Fruit fly (Drosophila melanogaster) whole organism, embryonic: ENCODE measurements around the gene e.

ENCODE experiments used
- ATbp ChIP-seq: fragments of 200-800 bp; sonication (Bioruptor generic); optimal IDR thresholded peaks from 2 replicates; lab custom pipeline; 2017; ENCODE audit warnings: missing biosample characterization, mild to moderate bottlenecking, missing genetic modification characterization, missing genetic modification reagents
- Awh ChIP-seq: fragments of 200-800 bp; sonication (Bioruptor generic); IDR thresholded peaks from 2 replicates; pipeline ENCODE4, ENCODE4 v1.3.6; 2022; ENCODE audit warnings: missing biosample characterization, missing genetic modification characterization
- CG10565 ChIP-seq: fragments of 200-800 bp; sonication (Bioruptor generic); optimal IDR thresholded peaks from 3 replicates; lab custom pipeline; 2016; ENCODE audit warnings: missing biosample characterization, mild to moderate bottlenecking, missing genetic modification characterization
- CG10959 ChIP-seq: fragments of 200-800 bp; sonication (Bioruptor generic); IDR thresholded peaks from 2 replicates; pipeline ENCODE4 v1.3.6; 2022; ENCODE audit warnings: missing biosample characterization, missing genetic modification characterization
- CG12071 ChIP-seq: fragments of 200-800 bp; sonication (Bioruptor generic); optimal IDR thresholded peaks from 3 replicates; lab custom pipeline; 2018; ENCODE audit warnings: missing biosample characterization, mild to moderate bottlenecking, missing genetic modification characterization
- CG12219 ChIP-seq: fragments of 200-800 bp; sonication (Bioruptor generic); optimal IDR thresholded peaks from 3 replicates; lab custom pipeline; 2018; ENCODE audit warnings: missing biosample characterization, mild to moderate bottlenecking, missing genetic modification characterization
- CG12236 ChIP-seq: fragments of 200-800 bp; sonication (Bioruptor generic); optimal IDR thresholded peaks from 2 replicates; lab custom pipeline; 2016; ENCODE audit warnings: missing biosample characterization, missing genetic modification characterization
- CG12299 ChIP-seq: fragments of 200-800 bp; sonication (Bioruptor generic); optimal IDR thresholded peaks from 2 replicates; lab custom pipeline; 2018; ENCODE audit warnings: missing biosample characterization, mild to moderate bottlenecking, missing genetic modification characterization
- CG1233 ChIP-seq: fragments of 200-800 bp; sonication (Bioruptor generic); optimal IDR thresholded peaks from 4 replicates; lab custom pipeline; 2018; ENCODE audit warnings: missing biosample characterization, mild to moderate bottlenecking, missing genetic modification characterization
- CG12769 ChIP-seq: fragments of 200-800 bp; sonication (Bioruptor generic); optimal IDR thresholded peaks from 2 replicates; lab custom pipeline; 2019; ENCODE audit warnings: missing biosample characterization, mild to moderate bottlenecking, missing genetic modification characterization, moderate library complexity
- CG14441 ChIP-seq: fragments of 200-800 bp; sonication (Bioruptor generic); IDR thresholded peaks from 2 replicates; pipeline ENCODE4 v1.3.6; 2022; ENCODE audit warnings: missing biosample characterization, missing genetic modification characterization
- CG14710 ChIP-seq: fragments of 200-800 bp; sonication (Bioruptor generic); optimal IDR thresholded peaks from 3 replicates; lab custom pipeline; 2019; ENCODE audit warnings: missing biosample characterization, mild to moderate bottlenecking, missing genetic modification characterization, moderate library complexity
- CG17385 ChIP-seq: fragments of 200-800 bp; sonication (Bioruptor generic); optimal IDR thresholded peaks from 3 replicates; lab custom pipeline; 2018; ENCODE audit warnings: missing biosample characterization, mild to moderate bottlenecking, missing genetic modification characterization
- CG17829 ChIP-seq: fragments of 200-800 bp; optimal IDR thresholded peaks from 2 replicates; lab custom pipeline; 2019; ENCODE audit warnings: missing biosample characterization, mild to moderate bottlenecking, missing genetic modification characterization, moderate library complexity
- CG2678 ChIP-seq: fragments of 200-800 bp; sonication (Bioruptor generic); optimal IDR thresholded peaks from 3 replicates; lab custom pipeline; 2019; ENCODE audit warnings: missing biosample characterization, mild to moderate bottlenecking, missing genetic modification characterization, moderate library complexity
- CG31365 ChIP-seq: fragments of 200-800 bp; sonication (Bioruptor generic); optimal IDR thresholded peaks from 2 replicates; lab custom pipeline; 2018; ENCODE audit warnings: missing biosample characterization, mild to moderate bottlenecking, missing genetic modification characterization
- CG4328 ChIP-seq: fragments of 200-800 bp; sonication (Bioruptor generic); optimal IDR thresholded peaks from 3 replicates; lab custom pipeline; 2017; ENCODE audit warnings: missing biosample characterization, missing genetic modification reagents, missing genetic modification characterization
- CG5953 ChIP-seq: fragments of 200-800 bp; sonication (Bioruptor generic); IDR thresholded peaks from 2 replicates; pipeline ENCODE4 v1.3.6; 2022; ENCODE audit warnings: missing biosample characterization, missing genetic modification characterization
- CG7745 ChIP-seq: fragments of 200-800 bp; sonication (Bioruptor generic); optimal IDR thresholded peaks from 2 replicates; lab custom pipeline; 2018; ENCODE audit warnings: missing biosample characterization, mild to moderate bottlenecking, missing genetic modification characterization, moderate library complexity
- CG8388 ChIP-seq: fragments of 200-800 bp; sonication (Bioruptor generic); optimal IDR thresholded peaks from 2 replicates; lab custom pipeline; 2019; ENCODE audit warnings: missing biosample characterization, mild to moderate bottlenecking, missing genetic modification characterization, moderate library complexity
- CrebB ChIP-seq: fragments of 200-800 bp; sonication (Bioruptor generic); optimal IDR thresholded peaks from 3 replicates; lab custom pipeline; 2018; ENCODE audit warnings: missing biosample characterization, mild to moderate bottlenecking, missing genetic modification characterization
- Dip2 ChIP-seq: fragments of 200-800 bp; sonication (Bioruptor generic); IDR thresholded peaks from 2 replicates; pipeline ENCODE4 v1.3.6; 2022; ENCODE audit warnings: missing biosample characterization, missing genetic modification characterization
- Fer3 ChIP-seq: fragments of 200-800 bp; sonication (Bioruptor generic); optimal IDR thresholded peaks from 2 replicates; lab custom pipeline; 2018; ENCODE audit warnings: missing biosample characterization, mild to moderate bottlenecking, missing genetic modification characterization, moderate library complexity
- GATAe ChIP-seq: fragments of 200-800 bp; sonication (Bioruptor generic); conservative IDR thresholded peaks from 2 replicates; pipeline ENCODE4 v1.3.6; 2022; ENCODE audit warnings: missing biosample characterization, missing genetic modification characterization
- Nf-YB ChIP-seq: fragments of 200-800 bp; sonication (Bioruptor generic); optimal IDR thresholded peaks from 3 replicates; lab custom pipeline; 2019; ENCODE audit warnings: missing biosample characterization, mild to moderate bottlenecking, missing genetic modification characterization, moderate library complexity
- Nf-YC ChIP-seq: fragments of 200-800 bp; optimal IDR thresholded peaks from 3 replicates; lab custom pipeline; 2019; ENCODE audit warnings: missing biosample characterization, mild to moderate bottlenecking, missing genetic modification characterization, moderate library complexity
- Ravus ChIP-seq: fragments of 200-800 bp; sonication (Bioruptor generic); IDR thresholded peaks from 2 replicates; pipeline ENCODE4 v1.3.6; 2022; ENCODE audit warnings: missing biosample characterization, missing genetic modification characterization
- Sox100B ChIP-seq: fragments of 200-800 bp; sonication (Bioruptor generic); optimal IDR thresholded peaks from 3 replicates; lab custom pipeline; 2018; ENCODE audit warnings: missing biosample characterization, mild to moderate bottlenecking, missing genetic modification characterization
- TFAM ChIP-seq: fragments of 200-800 bp; sonication (Bioruptor generic); optimal IDR thresholded peaks from 2 replicates; lab custom pipeline; 2017; ENCODE audit warnings: missing biosample characterization, missing genetic modification characterization, inconsistent platforms
- ap ChIP-seq: fragments of 200-800 bp; sonication (Bioruptor generic); IDR thresholded peaks from 2 replicates; pipeline ENCODE4 v1.3.6; 2022; ENCODE audit warnings: missing biosample characterization, missing genetic modification characterization
- cg ChIP-seq: fragments of 200-800 bp; sonication (Bioruptor generic); optimal IDR thresholded peaks from 3 replicates; lab custom pipeline; 2019; ENCODE audit warnings: missing biosample characterization, mild to moderate bottlenecking, missing genetic modification characterization, moderate library complexity
- corto ChIP-seq: fragments of 200-800 bp; sonication (Bioruptor generic); optimal IDR thresholded peaks from 2 replicates; lab custom pipeline; 2016; ENCODE audit warnings: missing biosample characterization, mild to moderate bottlenecking, missing genetic modification characterization, moderate library complexity
- dmrt11E ChIP-seq: fragments of 200-800 bp; sonication (Bioruptor generic); optimal IDR thresholded peaks from 3 replicates; lab custom pipeline; 2018; ENCODE audit warnings: missing biosample characterization, mild to moderate bottlenecking, missing genetic modification characterization, moderate library complexity
- gcm ChIP-seq: fragments of 200-800 bp; sonication (Bioruptor generic); optimal IDR thresholded peaks from 2 replicates; lab custom pipeline; 2019; ENCODE audit warnings: missing biosample characterization, mild to moderate bottlenecking, missing genetic modification characterization, moderate library complexity
- gsb ChIP-seq: fragments of 200-800 bp; sonication (Bioruptor generic); IDR thresholded peaks from 2 replicates; pipeline ENCODE4 v1.3.6; 2022; ENCODE audit warnings: missing biosample characterization, missing genetic modification characterization
- hb ChIP-seq: fragments of 200-800 bp; sonication (Bioruptor generic); IDR thresholded peaks from 3 replicates; pipeline ENCODE4 v1.3.6; 2022; ENCODE audit warnings: missing biosample characterization, missing genetic modification characterization; ENCODE audit not compliant: partially characterized antibody
- hkb ChIP-seq, 2 experiments: fragments of 200-800 bp in 1 of 2; fragments of >200 bp in 1 of 2; sonication (Bioruptor generic) in 1 of 2; IDR thresholded peaks in 1 of 2; optimal IDR thresholded peaks in 1 of 2; 2 replicates each; pipeline versions ENCODE4 v1.3.6 to Lab custom; 2017 to 2022; ENCODE audit warnings: missing biosample characterization in 1 of 2, missing genetic modification characterization in 1 of 2
- insv ChIP-seq, 2 experiments: fragments of 200-800 bp; sonication (Bioruptor generic); optimal IDR thresholded peaks; 3 replicates each; lab custom pipeline; 2016 to 2018; ENCODE audit warnings: missing biosample characterization in 2 of 2, missing genetic modification characterization in 2 of 2
- lilli ChIP-seq: fragments of 200-800 bp; sonication (Bioruptor generic); optimal IDR thresholded peaks from 3 replicates; lab custom pipeline; 2016; ENCODE audit warnings: missing biosample characterization, missing genetic modification characterization
- mam ChIP-seq: fragments of 200-800 bp; sonication (Bioruptor generic); optimal IDR thresholded peaks from 3 replicates; lab custom pipeline; 2016; ENCODE audit warnings: missing biosample characterization, missing genetic modification characterization
- nau ChIP-seq: fragments of 200-800 bp; sonication (Bioruptor generic); optimal IDR thresholded peaks from 3 replicates; lab custom pipeline; 2017; ENCODE audit warnings: missing biosample characterization, mild to moderate bottlenecking, missing genetic modification characterization, missing genetic modification reagents
- odd ChIP-seq: fragments of 200-800 bp; sonication (Bioruptor generic); optimal IDR thresholded peaks from 2 replicates; lab custom pipeline; 2017; ENCODE audit warnings: missing biosample characterization, mild to moderate bottlenecking, missing genetic modification characterization
- pfk ChIP-seq: fragments of 200-800 bp; sonication (Bioruptor generic); optimal IDR thresholded peaks from 2 replicates; lab custom pipeline; 2018; ENCODE audit warnings: missing biosample characterization, mild to moderate bottlenecking, missing genetic modification characterization, moderate library complexity
- ranshi ChIP-seq: fragments of 200-800 bp; sonication (Bioruptor generic); IDR thresholded peaks from 2 replicates; pipeline ENCODE4 v1.3.6; 2022; ENCODE audit warnings: missing biosample characterization, missing genetic modification characterization
- sr ChIP-seq: fragments of 200-800 bp; sonication (Bioruptor generic); IDR thresholded peaks from 3 replicates; pipeline ENCODE4 v1.3.6; 2022; ENCODE audit warnings: missing biosample characterization, missing genetic modification characterization
- trem ChIP-seq: fragments of 200-800 bp; optimal IDR thresholded peaks from 3 replicates; lab custom pipeline; 2019; ENCODE audit warnings: missing biosample characterization, mild to moderate bottlenecking, missing genetic modification characterization, moderate library complexity
- unc-4 ChIP-seq: fragments of 200-800 bp; sonication (Bioruptor generic); IDR thresholded peaks from 2 replicates; pipeline ENCODE4 v1.3.6; 2022; ENCODE audit warnings: missing biosample characterization, missing genetic modification characterization; ENCODE audit not compliant: partially characterized antibody

e gene

DNA sequence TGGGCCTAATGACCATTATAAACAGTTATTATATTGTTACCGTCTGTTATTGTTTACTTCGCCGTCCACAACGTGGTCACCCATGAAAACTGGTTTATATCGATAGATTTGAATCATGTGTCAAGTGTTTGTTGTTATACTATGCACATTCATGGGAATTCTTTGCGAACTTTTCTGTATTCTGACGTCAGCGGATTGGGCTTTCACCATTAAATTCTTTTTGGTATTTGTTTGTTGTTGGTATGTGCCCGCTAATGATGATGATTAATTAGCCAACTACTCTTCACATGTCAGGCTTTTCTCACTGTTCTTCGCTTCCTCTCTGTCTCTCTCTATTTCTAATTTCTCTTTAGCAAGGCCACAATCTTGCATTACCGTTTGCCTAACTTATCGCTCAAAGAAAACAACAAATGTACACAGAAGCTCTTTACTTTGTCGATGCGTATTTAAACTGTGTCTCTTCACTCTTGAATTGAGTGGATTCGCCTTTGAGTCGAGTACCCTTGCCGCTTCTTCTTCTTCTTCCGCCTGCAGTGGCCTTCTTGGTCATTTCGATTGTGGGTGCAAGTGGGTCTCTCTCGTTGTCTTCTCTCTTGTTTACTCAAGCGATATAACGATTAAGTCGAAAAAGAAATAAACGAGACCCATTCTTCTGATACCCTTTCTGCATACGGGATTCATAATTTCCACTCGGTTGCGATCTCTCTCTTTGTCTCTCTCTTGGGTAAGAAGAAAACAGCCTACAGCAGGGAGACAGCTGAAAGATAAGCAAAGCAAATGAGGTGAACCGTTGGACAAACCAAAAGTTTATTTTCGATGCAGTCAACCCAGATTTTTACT is 33.1 kb downstream of the e start (continued):
- TF ChIP-seq CG12299 (tag; lab: Kevin White, UChicago) = peak; percentile 94
- peak; percentile 27 for TF ChIP-seq Nf-YB (GFP tag; lab: Kevin White, UChicago)
- peak; percentile 72; the same call in 2 of the 3 replicates for TF ChIP-seq sr (GFP tag; lab: Robert Waterston, UW)
- TF ChIP-seq Nf-YC = peak; percentile 60
- TF ChIP-seq CG4328 (GFP tag; lab: Kevin White, UChicago) = peak; percentile 81
- TF ChIP-seq nau (GFP tag; lab: Kevin White, UChicago) = peak; percentile 19
- peak in 1 of 2 experiments; percentile 37 for TF ChIP-seq insv (GFP tag; optimal IDR thresholded peaks at IDR 0.05; lab: Kevin White, UChicago)
- TF ChIP-seq pfk (GFP tag; lab: Kevin White, UChicago) = peak; percentile 86
- TF ChIP-seq TFAM (GFP tag; lab: Kevin White, UChicago) = no peak
- peak; percentile 69 for TF ChIP-seq CG12219 (GFP tag; lab: Kevin White, UChicago)
- TF ChIP-seq Ravus (GFP tag; lab: Robert Waterston, UW) = no peak
- TF ChIP-seq mam (GFP tag; lab: Kevin White, UChicago) = no peak
- peak; percentile 40 for TF ChIP-seq CG8388 (GFP tag; lab: Kevin White, UChicago)
- no peak for TF ChIP-seq ap (GFP tag; lab: Robert Waterston, UW)
- no peak for TF ChIP-seq CG14441 (GFP tag; lab: Robert Waterston, UW)
- TF ChIP-seq GATAe (GFP tag; lab: Robert Waterston, UW) = no peak
- peak; percentile 44 for TF ChIP-seq CG14710 (tag; lab: Kevin White, UChicago)
- peak; percentile 1 for TF ChIP-seq CG2678 (tag; lab: Kevin White, UChicago)
- peak; percentile 63 for TF ChIP-seq CG1233
- no peak for TF ChIP-seq cg (GFP tag; lab: Kevin White, UChicago)
- peak; percentile 38; the same call in 1 of the 2 replicates for TF ChIP-seq ranshi (GFP tag; lab: Robert Waterston, UW)
- no peak for TF ChIP-seq CG10959 (GFP tag; lab: Robert Waterston, UW)
- TF ChIP-seq Sox100B (GFP tag; lab: Kevin White, UChicago) = peak; percentile 32
- peak; percentile 82 for TF ChIP-seq CG31365 (tag; lab: Kevin White, UChicago)
- peak; percentile 88 for TF ChIP-seq gcm (GFP tag; lab: Kevin White, UChicago)
- TF ChIP-seq CG7745 (tag; lab: Kevin White, UChicago) = peak; percentile 73
- peak; percentile 84 for TF ChIP-seq odd (GFP tag; lab: Kevin White, UChicago)
- TF ChIP-seq ATbp = peak; percentile 96
- TF ChIP-seq CG12769 (tag; lab: Kevin White, UChicago) = no peak
- TF ChIP-seq Fer3 (tag; lab: Kevin White, UChicago) = peak; percentile 59
- TF ChIP-seq trem (tag; lab: Kevin White, UChicago) = no peak
- peak; percentile 30 for TF ChIP-seq CG12236
- peak; percentile 38 for TF ChIP-seq dmrt11E (tag; lab: Kevin White, UChicago)
- 0 out of 2 replicates have a peak, but pooled peaks have one; percentile 24 for TF ChIP-seq gsb (GFP tag; lab: Robert Waterston, UW)
- TF ChIP-seq Dip2 (GFP tag; lab: Robert Waterston, UW) = no peak
- no peak for TF ChIP-seq hb (GFP tag; lab: Robert Waterston, UW)
- peak; percentile 6 for TF ChIP-seq CG17829 (tag; lab: Kevin White, UChicago)
- TF ChIP-seq CrebB (tag; lab: Kevin White, UChicago) = peak; percentile 90
- TF ChIP-seq CG12071 = peak; percentile 85
- no peak for TF ChIP-seq lilli (GFP tag; lab: Kevin White, UChicago)
- TF ChIP-seq hkb (optimal IDR thresholded peaks at IDR 0.05; lab: Kevin White, UChicago) = no peak
- TF ChIP-seq hkb (GFP tag; IDR thresholded peaks at IDR 0.05; lab: Robert Waterston, UW) = peak; percentile 76
- no peak for TF ChIP-seq corto (GFP tag; lab: Kevin White, UChicago)
- TF ChIP-seq Awh = peak; percentile 91
- TF ChIP-seq CG5953 (GFP tag; lab: Robert Waterston, UW) = peak; percentile 48; the same call in 1 of the 2 replicates
- peak; percentile 90 for TF ChIP-seq CG17385 (GFP tag; lab: Kevin White, UChicago)
- no peak for TF ChIP-seq CG10565 (GFP tag; lab: Kevin White, UChicago)
- 0 out of 2 replicates have a peak, but pooled peaks have one; percentile 26 for TF ChIP-seq unc-4
